Worm (Caenorhabditis elegans) whole organism, mixed stage, embryonic: ENCODE data around the gene set-26.

Experiments used
- bed-3 ChIP-seq: fragments of 200-800 bp; sonication (Bioruptor generic); optimal IDR thresholded peaks from 3 replicates; lab custom pipeline; 2018; ENCODE audit warnings: mild to moderate bottlenecking, missing genetic modification characterization, moderate library complexity, missing compliant biosample characterization
- nhr-237 ChIP-seq: fragments of 150-350 bp; optimal IDR thresholded peaks from 2 replicates; lab custom pipeline; 2014; ENCODE audit warnings: missing biosample characterization, missing genetic modification characterization
- unc-39 ChIP-seq: fragments of 150-350 bp; optimal IDR thresholded peaks from 2 replicates; lab custom pipeline; 2014; ENCODE audit warnings: missing biosample characterization, missing genetic modification characterization

ce11 chrIV:16643782-16644181 is 11.9 kb downstream of the set-26 start:
- no peak for TF ChIP-seq nhr-237 (tag; lab: Kevin White, UChicago)
- TF ChIP-seq bed-3, result no peak
- TF ChIP-seq unc-39 (tag; lab: Kevin White, UChicago), result no peak
